Fruit fly (Drosophila melanogaster): ENCODE measurements around the gene CG44362.

Gene CG44362

dm6 chr3L:11364327-11364726 lies 33.0 kb upstream of the CG44362 start:
- TF ChIP-seq h (GFP tag; optimal IDR thresholded peaks at IDR 0.05) (peak; percentile 83), fru (GFP tag; optimal IDR thresholded peaks at IDR 0.05) (peak; percentile 79), GATAd (GFP tag; optimal IDR thresholded peaks at IDR 0.05) (peak; percentile 3), woc (GFP tag; optimal IDR thresholded peaks at IDR 0.05) (peak; percentile 66), psq (GFP tag; optimal IDR thresholded peaks at IDR 0.05) (no peak), dsf (GFP tag; optimal IDR thresholded peaks at IDR 0.05; ENCODE audit: borderline replicate concordance) (no peak), dmrt93B (GFP tag; optimal IDR thresholded peaks at IDR 0.05) (peak; percentile 72), Jra (GFP tag; optimal IDR thresholded peaks at IDR 0.05) (no peak), CG9705 (GFP tag; optimal IDR thresholded peaks at IDR 0.05) (peak; percentile 39), CG32264 (GFP tag; optimal IDR thresholded peaks at IDR 0.05) (peak; percentile 29), OdsH (GFP tag; optimal IDR thresholded peaks at IDR 0.05) (peak; percentile 68), tai (GFP tag; optimal IDR thresholded peaks at IDR 0.05) (peak; percentile 73), brk (GFP tag; optimal IDR thresholded peaks at IDR 0.05) (no peak), Dfd (GFP tag; optimal IDR thresholded peaks at IDR 0.05) (no peak), jim (GFP tag; optimal IDR thresholded peaks at IDR 0.05) (no peak), ey (GFP tag; optimal IDR thresholded peaks at IDR 0.05) (peak; percentile 79), Hr83 (GFP tag; optimal IDR thresholded peaks at IDR 0.05; ENCODE audit: poor library complexity, severe bottlenecking) (peak; percentile 17), sage (GFP tag; optimal IDR thresholded peaks at IDR 0.05) (peak; percentile 24), foxo (GFP tag; optimal IDR thresholded peaks at IDR 0.05) (peak; percentile 1 to 84), Sp1 (GFP tag; optimal IDR thresholded peaks at IDR 0.05) (peak; percentile 69), usp (GFP tag; optimal IDR thresholded peaks at IDR 0.05) (no peak), rgr (GFP tag; optimal IDR thresholded peaks at IDR 0.05) (peak; percentile 82), HLH106 (tag; optimal IDR thresholded peaks at IDR 0.05) (peak; percentile 78), br (GFP tag; optimal IDR thresholded peaks at IDR 0.05) (peak; percentile 78), Hnf4 (GFP tag; optimal IDR thresholded peaks at IDR 0.05) (peak; percentile 74)

dm6 chr3L:11364835-11365431 lies 32.4 kb upstream of the CG44362 start, which contains the start of gene CG6163:
Gene CG6163 (minus strand): TSS chr3L:11364885.
- peak in 1 of 2 experiments; percentile 35 for TF ChIP-seq dl (GFP tag; optimal IDR thresholded peaks at IDR 0.05; ENCODE audit: insufficient read depth in 1 of 2, partially characterized antibody in 2 of 2)
- TF ChIP-seq sage (GFP tag; optimal IDR thresholded peaks at IDR 0.05), result peak; percentile 11
- peak; percentile 100 for TF ChIP-seq psq (GFP tag; optimal IDR thresholded peaks at IDR 0.05)
- TF ChIP-seq Abd-B (GFP tag; optimal IDR thresholded peaks at IDR 0.05), result no peak
- peak; percentile 11 for TF ChIP-seq Rel (GFP tag; optimal IDR thresholded peaks at IDR 0.05)
- no peak for TF ChIP-seq Rel (tag; optimal IDR thresholded peaks at IDR 0.05)
- peak; percentile 33 for TF ChIP-seq h (GFP tag; optimal IDR thresholded peaks at IDR 0.05)
- TF ChIP-seq fru (GFP tag; optimal IDR thresholded peaks at IDR 0.05), result peak; percentile 42
- TF ChIP-seq dmrt93B (GFP tag; optimal IDR thresholded peaks at IDR 0.05), result no peak
- peak; percentile 70 for TF ChIP-seq jim (GFP tag; optimal IDR thresholded peaks at IDR 0.05)
- no peak for TF ChIP-seq HLH106 (tag; optimal IDR thresholded peaks at IDR 0.05)
- no peak for TF ChIP-seq OdsH (GFP tag; optimal IDR thresholded peaks at IDR 0.05)
- TF ChIP-seq Myc (optimal IDR thresholded peaks at IDR 0.05), result no peak
- TF ChIP-seq Vsx2 (GFP tag; optimal IDR thresholded peaks at IDR 0.05; ENCODE audit: partially characterized antibody), result peak; percentile 69
- TF ChIP-seq woc (GFP tag; optimal IDR thresholded peaks at IDR 0.05), result no peak
- TF ChIP-seq pan (optimal IDR thresholded peaks at IDR 0.05), result no peak
- TF ChIP-seq dsf (GFP tag; optimal IDR thresholded peaks at IDR 0.05; ENCODE audit: borderline replicate concordance), result no peak
- peak; percentile 68 for TF ChIP-seq CrebA (GFP tag; optimal IDR thresholded peaks at IDR 0.05; ENCODE audit: borderline replicate concordance)
- no peak for TF ChIP-seq N (GFP tag; optimal IDR thresholded peaks at IDR 0.05)
- TF ChIP-seq Sp1 (GFP tag; optimal IDR thresholded peaks at IDR 0.05), result peak; percentile 24
- TF ChIP-seq Dif (GFP tag; optimal IDR thresholded peaks at IDR 0.05; ENCODE audit: partially characterized antibody), result peak; percentile 75
- TF ChIP-seq brk (GFP tag; optimal IDR thresholded peaks at IDR 0.05), result peak; percentile 63
- TF ChIP-seq foxo (GFP tag; optimal IDR thresholded peaks at IDR 0.05), result no peak
- peak; percentile 20 for TF ChIP-seq Hr83 (GFP tag; optimal IDR thresholded peaks at IDR 0.05; ENCODE audit: poor library complexity, severe bottlenecking)
- no peak for TF ChIP-seq sv (GFP tag; optimal IDR thresholded peaks at IDR 0.05)

Measured in whole organism, wandering third instar larva.